Worm (Caenorhabditis elegans) whole organism, L1 larva: ENCODE measurements around the gene ssp-36.

Experiments
- C04F5.9 ChIP-seq: sonication (generic microtip); optimal IDR thresholded peaks from 2 replicates; lab custom pipeline; 2016; ENCODE audit warnings: missing genetic modification characterization, missing compliant biosample characterization
- F16B12.6 ChIP-seq: fragments of 150-350 bp; optimal IDR thresholded peaks from 2 replicates; lab custom pipeline; 2014; ENCODE audit warnings: missing biosample characterization, missing genetic modification characterization
- aly-2 ChIP-seq: fragments of 150-350 bp; optimal IDR thresholded peaks from 2 replicates; lab custom pipeline; 2014; ENCODE audit warnings: missing biosample characterization, missing genetic modification characterization
- blmp-1 ChIP-seq: fragments of 150-350 bp; optimal IDR thresholded peaks from 2 replicates; lab custom pipeline; 2014; ENCODE audit warnings: missing biosample characterization, missing genetic modification characterization
- ceh-63 ChIP-seq: fragments of 200-800 bp; sonication (Bioruptor generic); optimal IDR thresholded peaks from 2 replicates; lab custom pipeline; 2018; ENCODE audit warnings: mild to moderate bottlenecking, missing genetic modification characterization, missing compliant biosample characterization
- ceh-82 ChIP-seq, 3 experiments: fragments of 150-350 bp in 1 of 3; sonication (generic microtip) in 2 of 3; optimal IDR thresholded peaks; 2 replicates each; lab custom pipeline; 2014 to 2017; ENCODE audit warnings: missing biosample characterization in 3 of 3, missing genetic modification characterization in 3 of 3
- ces-1 ChIP-seq: fragments of 150-350 bp; optimal IDR thresholded peaks from 2 replicates; lab custom pipeline; 2014; ENCODE audit warnings: missing biosample characterization, missing genetic modification reagents, missing genetic modification characterization
- dpl-1 ChIP-seq, 3 experiments: fragments of 150-350 bp in 2 of 3; sonication (generic microtip) in 1 of 3; optimal IDR thresholded peaks; 2 replicates each; lab custom pipeline; 2014 to 2017; ENCODE audit warnings: missing biosample characterization in 3 of 3, missing genetic modification characterization in 3 of 3, missing genetic modification reagents in 3 of 3
- dsc-1 ChIP-seq: sonication (generic microtip); optimal IDR thresholded peaks from 2 replicates; lab custom pipeline; 2016; ENCODE audit warnings: mild to moderate bottlenecking, missing genetic modification characterization, missing compliant biosample characterization
- efl-1 ChIP-seq, 4 experiments: fragments of 150-350 bp; optimal IDR thresholded peaks in 3 of 4; peaks in 1 of 4; 1 replicate in 1 of 4; 2 replicates in 3 of 4; lab custom pipeline; 2014; ENCODE audit warnings: missing biosample characterization in 2 of 4, missing genetic modification characterization in 2 of 4, missing genetic modification reagents in 2 of 4
- efl-3 ChIP-seq: fragments of 200-800 bp; sonication (Bioruptor generic); optimal IDR thresholded peaks from 2 replicates; lab custom pipeline; 2018; ENCODE audit warnings: mild to moderate bottlenecking, missing genetic modification characterization, missing compliant biosample characterization
- egl-13 ChIP-seq: sonication (generic microtip); optimal IDR thresholded peaks from 2 replicates; lab custom pipeline; 2016; ENCODE audit warnings: missing genotype, missing genetic modification reagents, missing genetic modification characterization, missing compliant biosample characterization
- elt-3 ChIP-seq, 6 experiments: fragments of 150-350 bp in 1 of 6; sonication (generic microtip); optimal IDR thresholded peaks; 2 replicates each; lab custom pipeline; 2017 to 2018; ENCODE audit warnings: missing biosample characterization in 6 of 6, missing genetic modification characterization in 6 of 6, inconsistent platforms in 1 of 6
- fkh-10 ChIP-seq: sonication (generic microtip); optimal IDR thresholded peaks from 2 replicates; lab custom pipeline; 2017; ENCODE audit warnings: missing biosample characterization, missing genetic modification reagents, missing genetic modification characterization
- fkh-8 ChIP-seq: sonication (generic microtip); optimal IDR thresholded peaks from 2 replicates; lab custom pipeline; 2016; ENCODE audit warnings: mild to moderate bottlenecking, missing genetic modification characterization, missing compliant biosample characterization
- fos-1 ChIP-seq: fragments of 150-350 bp; optimal IDR thresholded peaks from 2 replicates; lab custom pipeline; 2014; ENCODE audit warnings: missing biosample characterization, missing genetic modification characterization
- grh-1 ChIP-seq: fragments of 200-800 bp; sonication (Bioruptor generic); IDR thresholded peaks from 2 replicates; pipeline ENCODE4 v1.3.6; 2022; ENCODE audit warnings: missing genetic modification reagents, missing genetic modification characterization, missing compliant biosample characterization
- hlh-4 ChIP-seq: sonication (generic microtip); optimal IDR thresholded peaks from 2 replicates; lab custom pipeline; 2016; ENCODE audit warnings: mild to moderate bottlenecking, missing genetic modification characterization, missing compliant biosample characterization
- lin-14 ChIP-seq: fragments of 200-800 bp; sonication (Bioruptor generic); optimal IDR thresholded peaks from 2 replicates; lab custom pipeline; 2018; ENCODE audit warnings: mild to moderate bottlenecking, missing genetic modification characterization, moderate library complexity, missing compliant biosample characterization
- lin-15B ChIP-seq: fragments of 150-350 bp; sonication (generic microtip); optimal IDR thresholded peaks from 3 replicates; lab custom pipeline; 2014; ENCODE audit warnings: missing biosample characterization, missing genetic modification characterization
- lin-39 ChIP-seq: fragments of 150-350 bp; optimal IDR thresholded peaks from 2 replicates; lab custom pipeline; 2014; ENCODE audit warnings: missing biosample characterization, missing genetic modification reagents, missing genetic modification characterization
- lsy-2 ChIP-seq, 2 experiments: fragments of 150-350 bp; optimal IDR thresholded peaks; 2 replicates each; lab custom pipeline; 2014; ENCODE audit warnings: missing biosample characterization in 2 of 2, missing genetic modification characterization in 2 of 2
- mdl-1 ChIP-seq, 2 experiments: fragments of 150-350 bp; optimal IDR thresholded peaks; 2 replicates each; lab custom pipeline; 2014 to 2017; ENCODE audit warnings: missing biosample characterization in 2 of 2, missing genetic modification characterization in 2 of 2, inconsistent platforms in 1 of 2
- mef-2 ChIP-seq: fragments of 150-350 bp; optimal IDR thresholded peaks from 2 replicates; lab custom pipeline; 2014; ENCODE audit warnings: missing biosample characterization, missing genetic modification characterization
- nhr-11 ChIP-seq: fragments of 150-350 bp; optimal IDR thresholded peaks from 2 replicates; lab custom pipeline; 2014; ENCODE audit warnings: missing biosample characterization, missing genetic modification characterization
- nhr-20 ChIP-seq: sonication (generic microtip); optimal IDR thresholded peaks from 2 replicates; lab custom pipeline; 2016; ENCODE audit warnings: mild to moderate bottlenecking, missing genetic modification characterization, missing compliant biosample characterization
- nhr-47 ChIP-seq: sonication (generic microtip); optimal IDR thresholded peaks from 2 replicates; lab custom pipeline; 2016; ENCODE audit warnings: mild to moderate bottlenecking, missing genetic modification characterization, moderate library complexity, missing compliant biosample characterization
- nhr-71 ChIP-seq: sonication (generic microtip); optimal IDR thresholded peaks from 2 replicates; lab custom pipeline; 2016; ENCODE audit warnings: mild to moderate bottlenecking, missing genetic modification characterization, moderate library complexity, missing compliant biosample characterization
- nhr-76 ChIP-seq: sonication (generic microtip); optimal IDR thresholded peaks from 2 replicates; lab custom pipeline; 2017; ENCODE audit warnings: missing biosample characterization, missing genetic modification characterization
- nhr-85 ChIP-seq: sonication (generic microtip); peaks from one replicate; lab custom pipeline; 2016; ENCODE audit warnings: missing genetic modification characterization, inconsistent platforms, missing compliant biosample characterization
- skn-1 ChIP-seq: fragments of 150-350 bp; optimal IDR thresholded peaks from 2 replicates; lab custom pipeline; 2014; ENCODE audit warnings: missing biosample characterization, missing genetic modification characterization
- snpc-4 ChIP-seq: fragments of 150-350 bp; optimal IDR thresholded peaks from 2 replicates; lab custom pipeline; 2014; ENCODE audit warnings: missing biosample characterization, missing genetic modification characterization
- snu-23 ChIP-seq: sonication (generic microtip); optimal IDR thresholded peaks from 2 replicates; lab custom pipeline; 2016; ENCODE audit warnings: missing genetic modification characterization, missing compliant biosample characterization
- swsn-7 ChIP-seq: sonication (generic microtip); optimal IDR thresholded peaks from 2 replicates; lab custom pipeline; 2016; ENCODE audit warnings: missing genetic modification characterization, missing compliant biosample characterization
- tbx-2 ChIP-seq: sonication (generic microtip); optimal IDR thresholded peaks from 2 replicates; lab custom pipeline; 2016; ENCODE audit warnings: missing genetic modification characterization, missing compliant biosample characterization
- tlp-1 ChIP-seq: fragments of 150-350 bp; optimal IDR thresholded peaks from 2 replicates; lab custom pipeline; 2014; ENCODE audit warnings: missing biosample characterization, missing genetic modification characterization
- unc-130 ChIP-seq: fragments of 150-350 bp; optimal IDR thresholded peaks from 2 replicates; lab custom pipeline; 2017; ENCODE audit warnings: missing biosample characterization, missing genetic modification characterization, inconsistent platforms
- unc-30 ChIP-seq: sonication (generic microtip); optimal IDR thresholded peaks from 2 replicates; lab custom pipeline; 2017; ENCODE audit warnings: missing biosample characterization, missing genetic modification characterization
- zip-4 ChIP-seq: fragments of 200-800 bp; sonication (Bioruptor generic); optimal IDR thresholded peaks from 2 replicates; lab custom pipeline; 2018; ENCODE audit warnings: mild to moderate bottlenecking, missing genetic modification characterization, moderate library complexity, missing compliant biosample characterization

The ssp-36 gene

DNA sequence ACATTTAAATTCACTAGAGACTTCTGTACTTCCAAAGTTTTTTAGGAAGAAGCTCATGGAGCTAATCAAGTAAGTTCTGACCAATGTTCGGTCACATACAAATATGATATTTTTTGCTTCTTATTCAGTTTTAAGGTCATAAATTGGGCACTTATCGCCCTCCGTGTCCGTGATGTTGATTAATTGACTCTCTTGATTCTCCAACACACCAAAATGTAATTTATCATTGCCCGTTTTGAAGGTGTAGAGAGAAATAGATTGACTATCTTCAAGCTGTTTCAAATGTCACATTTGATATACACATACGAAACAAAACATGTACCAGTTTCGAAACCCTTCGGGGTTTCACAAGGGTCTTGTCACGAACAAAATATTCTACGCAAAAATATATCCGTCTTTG is 24.6 kb upstream of the ssp-36 start (continued):
- TF ChIP-seq unc-130 (tag; lab: Kevin White, UChicago) (no peak), swsn-7 (tag; lab: Kevin White, UChicago) (no peak), nhr-71 (tag; lab: Kevin White, UChicago) (peak; percentile 39), nhr-20 (tag; lab: Kevin White, UChicago) (peak; percentile 17), lsy-2 (tag; optimal IDR thresholded peaks at IDR 0.05; lab: Kevin White, UChicago) (no peak), hlh-4 (tag; lab: Kevin White, UChicago) (no peak), fkh-10 (GFP tag; lab: Kevin White, UChicago) (no peak), efl-3 (GFP tag; lab: Kevin White, UChicago) (peak; percentile 34), F16B12.6 (no peak), unc-30 (tag; lab: Kevin White, UChicago) (no peak), nhr-11 (tag; lab: Kevin White, UChicago) (no peak), blmp-1 (tag; lab: Kevin White, UChicago) (peak; percentile 17), egl-13 (tag; lab: Kevin White, UChicago) (no peak), nhr-76 (no peak), elt-3 (tag; optimal IDR thresholded peaks at IDR 0.05; lab: Kevin White, UChicago) (no peak), mef-2 (no peak), tbx-2 (peak; percentile 15)

DNA sequence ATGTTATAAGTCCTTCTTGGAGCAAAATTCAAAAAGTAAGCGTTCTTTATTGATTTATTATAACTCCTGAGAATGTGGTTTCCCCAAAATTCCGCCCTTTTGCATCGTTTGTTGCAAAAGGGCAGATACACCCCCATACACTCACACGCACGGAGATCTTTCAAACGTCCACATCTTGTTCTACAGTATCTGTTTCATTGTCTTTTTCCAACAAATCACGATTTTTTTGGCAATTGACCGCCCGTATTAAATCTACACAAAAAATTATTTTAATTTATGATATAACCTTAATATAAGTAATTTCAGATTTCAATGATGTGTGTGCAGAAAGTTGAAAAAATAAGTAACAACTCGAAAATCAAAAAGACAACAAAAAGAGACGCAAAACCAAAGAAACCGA is 23.3 kb upstream of the ssp-36 start, which contains the start of gene T13F2.4:
T13F2.4 (plus strand) TSS at position 301 of the 400 bp plus-strand sequence.
- TF ChIP-seq mdl-1 (tag; optimal IDR thresholded peaks at IDR 0.05; lab: Kevin White, UChicago): no peak
- no peak for TF ChIP-seq F16B12.6
- no peak for TF ChIP-seq egl-13 (tag; lab: Kevin White, UChicago)
- no peak for TF ChIP-seq efl-1 (optimal IDR thresholded peaks at IDR 0.05; lab: Kevin White, UChicago)
- no peak for TF ChIP-seq efl-1 (GFP tag; optimal IDR thresholded peaks at IDR 0.05 in 1 of 2; lab: Kevin White, UChicago)
- no peak for TF ChIP-seq lin-15B (tag; lab: Kevin White, UChicago)
- no peak for TF ChIP-seq snu-23 (GFP tag; lab: Kevin White, UChicago)
- TF ChIP-seq hlh-4 (tag; lab: Kevin White, UChicago): no peak
- TF ChIP-seq aly-2 (tag; lab: Kevin White, UChicago): no peak
- no peak for TF ChIP-seq grh-1 (GFP tag; lab: Robert Waterston, UW)
- TF ChIP-seq elt-3 (tag; optimal IDR thresholded peaks at IDR 0.05; lab: Kevin White, UChicago): no peak
- TF ChIP-seq ceh-82 (tag; optimal IDR thresholded peaks at IDR 0.05; lab: Kevin White, UChicago): no peak
- no peak for TF ChIP-seq nhr-85
- TF ChIP-seq, all 84 proteins: peak for 0

- TF ChIP-seq nhr-76: no peak
- TF ChIP-seq snpc-4 (tag; lab: Kevin White, UChicago): no peak
- TF ChIP-seq dsc-1: peak; percentile 9
- TF ChIP-seq fkh-10 (GFP tag; lab: Kevin White, UChicago): no peak
Measured at ce11 chrIV:9784689-9785088, 18.5 kb upstream of the ssp-36 start, which contains the start of gene sre-4. TSS of gene sre-4 (minus strand) at chrIV:9784789.

- TF ChIP-seq ceh-63 (GFP tag; lab: Kevin White, UChicago) (no peak), nhr-11 (tag; lab: Kevin White, UChicago) (no peak), nhr-71 (tag; lab: Kevin White, UChicago) (no peak), skn-1 (tag; lab: Kevin White, UChicago) (no peak), lin-39 (no peak), tlp-1 (tag; lab: Kevin White, UChicago) (no peak), zip-4 (GFP tag; lab: Kevin White, UChicago) (no peak), C04F5.9 (no peak), dpl-1 (GFP tag; optimal IDR thresholded peaks at IDR 0.05; lab: Kevin White, UChicago) (no peak), fos-1 (no peak), fkh-8 (tag; lab: Kevin White, UChicago) (no peak), ceh-82 (tag; optimal IDR thresholded peaks at IDR 0.05; lab: Kevin White, UChicago) (no peak), ces-1 (GFP tag; lab: Kevin White, UChicago) (no peak), lin-14 (GFP tag; lab: Kevin White, UChicago) (no peak), efl-1 (optimal IDR thresholded peaks at IDR 0.05; lab: Kevin White, UChicago) (no peak), efl-1 (GFP tag; optimal IDR thresholded peaks at IDR 0.05 in 1 of 2; lab: Kevin White, UChicago) (no peak), nhr-47 (no peak)
- TF ChIP-seq, all 84 proteins: peak for 0
Measured at ce11 chrIV:9778016-9778415, 11.9 kb upstream of the ssp-36 start, which contains the start of gene T13F2.6. TSS of gene T13F2.6 (plus strand) at chrIV:9778321.
